Fruit fly (Drosophila melanogaster) whole organism, prepupa: ENCODE data around the gene Wbp2.

Source experiments
- Blimp-1 ChIP-seq: fragments of 200-800 bp; sonication (Bioruptor generic); optimal IDR thresholded peaks from 3 replicates; lab custom pipeline; 2017; ENCODE audit warnings: missing biosample characterization, missing genetic modification characterization, mild to moderate bottlenecking, moderate library complexity, missing genetic modification reagents
- CG10631 ChIP-seq: fragments of 200-800 bp; sonication (Bioruptor generic); optimal IDR thresholded peaks from 2 replicates; lab custom pipeline; 2016; ENCODE audit warnings: missing biosample characterization, missing genetic modification characterization
- CG10669 ChIP-seq: fragments of 200-800 bp; sonication (Bioruptor generic); optimal IDR thresholded peaks from 3 replicates; lab custom pipeline; 2018; ENCODE audit warnings: missing biosample characterization, mild to moderate bottlenecking, missing genetic modification characterization, moderate library complexity
- CG11294 ChIP-seq: fragments of 200-800 bp; sonication (Bioruptor generic); IDR thresholded peaks from 2 replicates; pipeline ENCODE4 v1.3.6; 2022; ENCODE audit warnings: missing biosample characterization, missing genetic modification characterization
- CG11762 ChIP-seq: fragments of 200-800 bp; sonication (Bioruptor generic); optimal IDR thresholded peaks from 3 replicates; lab custom pipeline; 2016; ENCODE audit warnings: missing biosample characterization, missing genetic modification characterization; ENCODE audit not compliant: insufficient read depth
- CG11902 ChIP-seq: fragments of 200-800 bp; sonication (Bioruptor generic); optimal IDR thresholded peaks from 3 replicates; lab custom pipeline; 2016; ENCODE audit warnings: missing biosample characterization, missing genetic modification characterization
- CG1621 ChIP-seq: fragments of 200-800 bp; sonication (Bioruptor generic); optimal IDR thresholded peaks from 3 replicates; lab custom pipeline; 2018; ENCODE audit warnings: missing biosample characterization, mild to moderate bottlenecking, missing genetic modification characterization
- CG16779 ChIP-seq: fragments of 200-800 bp; sonication (Bioruptor generic); optimal IDR thresholded peaks from 3 replicates; lab custom pipeline; 2017; ENCODE audit warnings: missing biosample characterization, mild to moderate bottlenecking, missing genetic modification characterization
- CG3032 ChIP-seq: fragments of 200-800 bp; optimal IDR thresholded peaks from 2 replicates; lab custom pipeline; 2019; ENCODE audit warnings: missing biosample characterization, mild to moderate bottlenecking, missing genetic modification characterization, moderate library complexity
- CG31627 ChIP-seq: fragments of 200-800 bp; sonication (Bioruptor generic); optimal IDR thresholded peaks from 3 replicates; lab custom pipeline; 2016; ENCODE audit warnings: missing biosample characterization, missing genetic modification characterization
- CG32006 ChIP-seq: fragments of 200-800 bp; sonication (Bioruptor generic); optimal IDR thresholded peaks from 3 replicates; lab custom pipeline; 2017; ENCODE audit warnings: missing biosample characterization, mild to moderate bottlenecking, missing genetic modification characterization
- CG34406 ChIP-seq: fragments of 200-800 bp; sonication (Bioruptor generic); optimal IDR thresholded peaks from 3 replicates; lab custom pipeline; 2016; ENCODE audit warnings: missing biosample characterization, missing genetic modification characterization
- CG4318 ChIP-seq: fragments of 200-800 bp; sonication (Bioruptor generic); optimal IDR thresholded peaks from 3 replicates; lab custom pipeline; 2017; ENCODE audit warnings: missing biosample characterization, mild to moderate bottlenecking, missing genetic modification characterization
- CG6163 ChIP-seq: fragments of 200-800 bp; sonication (Bioruptor generic); IDR thresholded peaks from 3 replicates; pipeline ENCODE4 v1.3.6; 2022; ENCODE audit warnings: missing biosample characterization, missing genetic modification characterization
- CG6276 ChIP-seq: fragments of 200-800 bp; sonication (Bioruptor generic); optimal IDR thresholded peaks from 2 replicates; lab custom pipeline; 2017; ENCODE audit warnings: missing biosample characterization, mild to moderate bottlenecking, missing genetic modification characterization
- CG6792 ChIP-seq: fragments of 200-800 bp; sonication (Bioruptor generic); optimal IDR thresholded peaks from 3 replicates; lab custom pipeline; 2016; ENCODE audit warnings: missing biosample characterization, missing genetic modification characterization
- CG6808 ChIP-seq: fragments of 200-800 bp; sonication (Bioruptor generic); optimal IDR thresholded peaks from 3 replicates; lab custom pipeline; 2017; ENCODE audit warnings: missing biosample characterization, missing genetic modification characterization, mild to moderate bottlenecking, moderate library complexity, missing genetic modification reagents
- CG6854 ChIP-seq: fragments of 200-800 bp; sonication (Bioruptor generic); optimal IDR thresholded peaks from 2 replicates; lab custom pipeline; 2017; ENCODE audit warnings: missing biosample characterization, mild to moderate bottlenecking, missing genetic modification characterization
- CG7368 ChIP-seq: fragments of 200-800 bp; sonication (Bioruptor generic); optimal IDR thresholded peaks from 3 replicates; lab custom pipeline; 2016; ENCODE audit warnings: missing biosample characterization, missing genetic modification characterization
- CG8119 ChIP-seq: fragments of 200-800 bp; sonication (Bioruptor generic); IDR thresholded peaks from 3 replicates; pipeline ENCODE4 v1.3.6; 2022; ENCODE audit warnings: missing biosample characterization, missing genetic modification characterization
- CG8319 ChIP-seq: fragments of 200-800 bp; sonication (Bioruptor generic); optimal IDR thresholded peaks from 3 replicates; lab custom pipeline; 2016; ENCODE audit warnings: missing biosample characterization, missing genetic modification characterization
- CG8632 ChIP-seq: fragments of 200-800 bp; sonication (Bioruptor generic); optimal IDR thresholded peaks from 3 replicates; lab custom pipeline; 2016; ENCODE audit warnings: missing biosample characterization, missing genetic modification characterization
- CG9139 ChIP-seq: fragments of 200-800 bp; sonication (Bioruptor generic); optimal IDR thresholded peaks from 3 replicates; lab custom pipeline; 2017; ENCODE audit warnings: missing biosample characterization, mild to moderate bottlenecking, missing genetic modification characterization
- Eip75B ChIP-seq: fragments of 200-800 bp; sonication (Bioruptor generic); optimal IDR thresholded peaks from 3 replicates; lab custom pipeline; 2016; ENCODE audit warnings: missing biosample characterization, missing genetic modification characterization
- Ets96B ChIP-seq: fragments of 200-800 bp; optimal IDR thresholded peaks from 2 replicates; lab custom pipeline; 2019; ENCODE audit warnings: missing biosample characterization, mild to moderate bottlenecking, missing genetic modification characterization, moderate library complexity
- Hr38 ChIP-seq: sonication (Bioruptor generic); optimal IDR thresholded peaks from 2 replicates; lab custom pipeline; 2016; ENCODE audit warnings: missing biosample characterization, missing genetic modification characterization
- Hr39 ChIP-seq: fragments of 200-800 bp; sonication (Bioruptor generic); optimal IDR thresholded peaks from 2 replicates; lab custom pipeline; 2016; ENCODE audit warnings: missing biosample characterization, missing genetic modification characterization
- Hr4 ChIP-seq: fragments of 200-800 bp; sonication (Bioruptor generic); optimal IDR thresholded peaks from 3 replicates; lab custom pipeline; 2016; ENCODE audit warnings: missing biosample characterization, missing genetic modification characterization
- Lpt ChIP-seq: fragments of 200-800 bp; sonication (Bioruptor generic); optimal IDR thresholded peaks from 3 replicates; lab custom pipeline; 2016; ENCODE audit warnings: missing biosample characterization, missing genetic modification characterization
- Met ChIP-seq: fragments of 200-800 bp; sonication (Bioruptor generic); optimal IDR thresholded peaks from 3 replicates; lab custom pipeline; 2016; ENCODE audit warnings: missing biosample characterization, missing genetic modification characterization
- OdsH ChIP-seq: fragments of 200-800 bp; sonication (Bioruptor generic); optimal IDR thresholded peaks from 3 replicates; lab custom pipeline; 2016; ENCODE audit warnings: missing biosample characterization, missing genetic modification characterization
- Smox ChIP-seq: fragments of 200-800 bp; sonication (Bioruptor generic); optimal IDR thresholded peaks from 3 replicates; lab custom pipeline; 2016; ENCODE audit warnings: missing biosample characterization, missing genetic modification characterization
- Sox14 ChIP-seq: fragments of 200-800 bp; sonication (Bioruptor generic); optimal IDR thresholded peaks from 3 replicates; lab custom pipeline; 2016; ENCODE audit warnings: missing biosample characterization, missing genetic modification characterization
- Sox15 ChIP-seq: fragments of 200-800 bp; sonication (Bioruptor generic); optimal IDR thresholded peaks from 3 replicates; lab custom pipeline; 2016; ENCODE audit warnings: missing biosample characterization, missing genetic modification characterization
- achi ChIP-seq: fragments of 200-800 bp; sonication (Bioruptor generic); optimal IDR thresholded peaks from 3 replicates; lab custom pipeline; 2016; ENCODE audit warnings: missing biosample characterization, missing genetic modification characterization
- acj6 ChIP-seq: fragments of 200-800 bp; sonication (Bioruptor generic); optimal IDR thresholded peaks from 3 replicates; lab custom pipeline; 2016; ENCODE audit warnings: missing biosample characterization, missing genetic modification characterization
- cyc ChIP-seq: fragments of 200-800 bp; sonication (Bioruptor generic); optimal IDR thresholded peaks from 3 replicates; lab custom pipeline; 2016; ENCODE audit warnings: missing biosample characterization, missing genetic modification characterization
- dac ChIP-seq: fragments of 200-800 bp; sonication (Bioruptor generic); optimal IDR thresholded peaks from 2 replicates; lab custom pipeline; 2017; ENCODE audit warnings: missing biosample characterization, mild to moderate bottlenecking, missing genetic modification characterization
- dsx ChIP-seq: fragments of 200-800 bp; optimal IDR thresholded peaks from 3 replicates; lab custom pipeline; 2019; ENCODE audit warnings: missing biosample characterization, mild to moderate bottlenecking, missing genetic modification characterization, moderate library complexity; ENCODE audit not compliant: poor library complexity, severe bottlenecking
- eg ChIP-seq: fragments of 200-800 bp; sonication (Bioruptor generic); IDR thresholded peaks from 3 replicates; pipeline ENCODE4 v1.3.6; 2022; ENCODE audit warnings: missing biosample characterization, missing genetic modification characterization
- esn ChIP-seq: fragments of 200-800 bp; sonication (Bioruptor generic); optimal IDR thresholded peaks from 2 replicates; lab custom pipeline; 2016; ENCODE audit warnings: missing biosample characterization, mild to moderate bottlenecking, missing genetic modification characterization, moderate library complexity
- fd59A ChIP-seq: fragments of 200-800 bp; sonication (Bioruptor generic); optimal IDR thresholded peaks from 2 replicates; lab custom pipeline; 2017; ENCODE audit warnings: missing biosample characterization, mild to moderate bottlenecking, missing genetic modification characterization, missing genetic modification reagents
- fd85E ChIP-seq: fragments of 200-800 bp; sonication (Bioruptor generic); optimal IDR thresholded peaks from 3 replicates; lab custom pipeline; 2016; ENCODE audit warnings: missing biosample characterization, missing genetic modification characterization
- fkh ChIP-seq: fragments of 200-800 bp; sonication (Bioruptor generic); optimal IDR thresholded peaks from 3 replicates; lab custom pipeline; 2017; ENCODE audit warnings: missing biosample characterization, mild to moderate bottlenecking, missing genetic modification characterization, moderate library complexity
- lz ChIP-seq: fragments of 200-800 bp; sonication (Bioruptor generic); optimal IDR thresholded peaks from 3 replicates; lab custom pipeline; 2016; ENCODE audit warnings: missing biosample characterization, missing genetic modification characterization
- net ChIP-seq: fragments of 200-800 bp; sonication (Bioruptor generic); optimal IDR thresholded peaks from 3 replicates; lab custom pipeline; 2016; ENCODE audit warnings: missing biosample characterization, missing genetic modification characterization
- pdm3 ChIP-seq: fragments of 200-800 bp; sonication (Bioruptor generic); optimal IDR thresholded peaks from 3 replicates; lab custom pipeline; 2016; ENCODE audit warnings: missing biosample characterization, missing genetic modification characterization
- spab ChIP-seq: fragments of 200-800 bp; sonication (Bioruptor generic); optimal IDR thresholded peaks from 2 replicates; lab custom pipeline; 2017; ENCODE audit warnings: missing biosample characterization, mild to moderate bottlenecking, missing genetic modification characterization, missing genetic modification reagents
- svp ChIP-seq: fragments of 200-800 bp; sonication (Bioruptor generic); peaks from one replicate; lab custom pipeline; 2016; ENCODE audit warnings: missing biosample characterization, missing genetic modification characterization
- topi ChIP-seq: fragments of 200-800 bp; sonication (Bioruptor generic); optimal IDR thresholded peaks from 3 replicates; lab custom pipeline; 2016; ENCODE audit warnings: missing biosample characterization, missing genetic modification characterization
- vri ChIP-seq: fragments of 200-800 bp; sonication (Bioruptor generic); optimal IDR thresholded peaks from 3 replicates; lab custom pipeline; 2016; ENCODE audit warnings: missing biosample characterization, mild to moderate bottlenecking, missing genetic modification characterization

Gene Wbp2

dm6 chr3L:12831290-12831952, 18.5 kb upstream of the Wbp2 start:
- TF ChIP-seq topi (GFP tag; lab: Kevin White, UChicago) (peak; percentile 73), CG8119 (peak; percentile 79; the same call in 2 of the 3 replicates), CG31627 (GFP tag; lab: Kevin White, UChicago) (peak; percentile 77), Lpt (GFP tag; lab: Kevin White, UChicago) (no peak), CG32006 (GFP tag; lab: Kevin White, UChicago) (peak; percentile 80), vri (GFP tag; lab: Kevin White, UChicago) (peak; percentile 33), Eip75B (GFP tag; lab: Kevin White, UChicago) (peak; percentile 78), CG11294 (GFP tag; lab: Robert Waterston, UW) (no peak; the same call in 1 of the 2 replicates), CG16779 (tag; lab: Kevin White, UChicago) (no peak), CG11762 (GFP tag; lab: Kevin White, UChicago) (peak; percentile 65), lz (GFP tag; lab: Kevin White, UChicago) (peak; percentile 64), CG7368 (peak; percentile 64), Hr39 (GFP tag; lab: Kevin White, UChicago) (peak; percentile 73), CG34406 (peak; percentile 72), svp (peak; percentile 86), fd59A (GFP tag; lab: Kevin White, UChicago) (peak; percentile 61), CG4318 (GFP tag; lab: Kevin White, UChicago) (peak; percentile 44), CG6163 (GFP tag; lab: Robert Waterston, UW) (no peak), net (GFP tag; lab: Kevin White, UChicago) (peak; percentile 72), Ets96B (tag; lab: Kevin White, UChicago) (peak; percentile 75), cyc (GFP tag; lab: Kevin White, UChicago) (peak; percentile 60), dac (GFP tag; lab: Kevin White, UChicago) (peak; percentile 19), Blimp-1 (GFP tag; lab: Kevin White, UChicago) (no peak), OdsH (peak; percentile 83), dsx (GFP tag; lab: Kevin White, UChicago) (no peak), Hr4 (GFP tag; lab: Kevin White, UChicago) (peak; percentile 79), Sox15 (GFP tag; lab: Kevin White, UChicago) (peak; percentile 60), CG11902 (GFP tag; lab: Kevin White, UChicago) (peak; percentile 40), Sox14 (peak; percentile 56), CG6854 (no peak), fd85E (GFP tag; lab: Kevin White, UChicago) (no peak), CG6792 (GFP tag; lab: Kevin White, UChicago) (peak; percentile 74), CG10669 (GFP tag; lab: Kevin White, UChicago) (no peak), CG9139 (GFP tag; lab: Kevin White, UChicago) (peak; percentile 22), CG6808 (GFP tag; lab: Kevin White, UChicago) (peak; percentile 67), acj6 (GFP tag; lab: Kevin White, UChicago) (peak; percentile 74), achi (GFP tag; lab: Kevin White, UChicago) (peak; percentile 77), esn (GFP tag; lab: Kevin White, UChicago) (peak; percentile 79), fkh (GFP tag; lab: Kevin White, UChicago) (peak; percentile 62), eg (GFP tag; lab: Robert Waterston, UW) (no peak; the same call in 1 of the 3 replicates), CG8319 (GFP tag; lab: Kevin White, UChicago) (peak; percentile 46), spab (GFP tag; lab: Kevin White, UChicago) (peak; percentile 57), Hr38 (no peak), CG1621 (tag; lab: Kevin White, UChicago) (peak; percentile 66), CG10631 (GFP tag; lab: Kevin White, UChicago) (peak; percentile 71), Met (GFP tag; lab: Kevin White, UChicago) (peak; percentile 59), CG3032 (tag; lab: Kevin White, UChicago) (peak; percentile 70), CG6276 (GFP tag; lab: Kevin White, UChicago) (peak; percentile 50), CG8632 (GFP tag; lab: Kevin White, UChicago) (peak; percentile 73), pdm3 (GFP tag; lab: Kevin White, UChicago) (peak; percentile 81), Smox (GFP tag; lab: Kevin White, UChicago) (peak; percentile 67)
